Fruit fly (Drosophila melanogaster) whole organism, embryonic: Measurements from ENCODE around the gene CG15547.
A peak's percentile ranks its signal among the peaks of the same experiment; 100 is the strongest.

ENCODE experiments used
- Abd-B ChIP-seq: fragments of 200-800 bp; sonication (Bioruptor generic); optimal IDR thresholded peaks from 2 replicates; lab custom pipeline; 2018; ENCODE audit warnings: missing biosample characterization, mild to moderate bottlenecking, missing genetic modification characterization, moderate library complexity
- CG12219 ChIP-seq: fragments of 200-800 bp; sonication (Bioruptor generic); optimal IDR thresholded peaks from 3 replicates; lab custom pipeline; 2018; ENCODE audit warnings: missing biosample characterization, mild to moderate bottlenecking, missing genetic modification characterization
- CG15073 ChIP-seq: fragments of 200-800 bp; sonication (Bioruptor generic); optimal IDR thresholded peaks from 2 replicates; lab custom pipeline; 2016; ENCODE audit warnings: missing biosample characterization, missing genetic modification characterization
- CG1529 ChIP-seq: fragments of 200-800 bp; sonication (Bioruptor generic); optimal IDR thresholded peaks from 3 replicates; lab custom pipeline; 2018; ENCODE audit warnings: missing biosample characterization, missing genetic modification characterization
- CG1603 ChIP-seq: fragments of 200-800 bp; sonication (Bioruptor generic); optimal IDR thresholded peaks from 2 replicates; lab custom pipeline; 2019; ENCODE audit warnings: missing biosample characterization, mild to moderate bottlenecking, missing genetic modification characterization, moderate library complexity
- CG1647 ChIP-seq: fragments of 200-800 bp; sonication (Bioruptor generic); optimal IDR thresholded peaks from 3 replicates; lab custom pipeline; 2016; ENCODE audit warnings: missing biosample characterization, missing genetic modification characterization
- CG17186 ChIP-seq: fragments of 200-800 bp; sonication (Bioruptor generic); optimal IDR thresholded peaks from 3 replicates; lab custom pipeline; 2017; ENCODE audit warnings: missing biosample characterization, missing genetic modification reagents, missing genetic modification characterization
- CG17385 ChIP-seq: fragments of 200-800 bp; sonication (Bioruptor generic); optimal IDR thresholded peaks from 3 replicates; lab custom pipeline; 2018; ENCODE audit warnings: missing biosample characterization, mild to moderate bottlenecking, missing genetic modification characterization
- CG17802 ChIP-seq: fragments of 200-800 bp; sonication (Bioruptor generic); optimal IDR thresholded peaks from 2 replicates; lab custom pipeline; 2018; ENCODE audit warnings: missing biosample characterization, mild to moderate bottlenecking, missing genetic modification characterization, moderate library complexity
- CG18011 ChIP-seq: fragments of 200-800 bp; sonication (Bioruptor generic); optimal IDR thresholded peaks from 2 replicates; lab custom pipeline; 2017; ENCODE audit warnings: missing biosample characterization, missing genetic modification characterization, mild to moderate bottlenecking, moderate library complexity, missing genotype
- CG2129 ChIP-seq: fragments of 200-800 bp; sonication (Bioruptor generic); IDR thresholded peaks from 2 replicates; pipeline ENCODE4 v1.3.6; 2022; ENCODE audit warnings: missing biosample characterization, missing genetic modification characterization; ENCODE audit not compliant: partially characterized antibody
- CG30020 ChIP-seq: fragments of 200-800 bp; optimal IDR thresholded peaks from 2 replicates; lab custom pipeline; 2019; ENCODE audit warnings: missing biosample characterization, mild to moderate bottlenecking, missing genetic modification characterization, moderate library complexity
- CG6791 ChIP-seq: fragments of 200-800 bp; sonication (Bioruptor generic); IDR thresholded peaks from 3 replicates; pipeline ENCODE4 v1.3.6; 2022; ENCODE audit warnings: missing biosample characterization, missing genetic modification characterization; ENCODE audit not compliant: partially characterized antibody
- CG6854 ChIP-seq: fragments of 200-800 bp; sonication (Bioruptor generic); optimal IDR thresholded peaks from 3 replicates; lab custom pipeline; 2017; ENCODE audit warnings: missing biosample characterization, mild to moderate bottlenecking, missing genetic modification characterization
- CG7372 ChIP-seq: fragments of 200-800 bp; sonication (Bioruptor generic); IDR thresholded peaks from 2 replicates; pipeline ENCODE4 v1.3.6; 2022; ENCODE audit warnings: missing biosample characterization, missing genetic modification characterization
- CG8290 ChIP-seq, 3 experiments: fragments of 200-800 bp; sonication (Bioruptor generic); optimal IDR thresholded peaks; 2 replicates each; lab custom pipeline; 2016 to 2019; ENCODE audit warnings: missing biosample characterization in 3 of 3, missing genetic modification characterization in 3 of 3, mild to moderate bottlenecking in 2 of 3, moderate library complexity in 1 of 3
- Camta ChIP-seq: fragments of 200-800 bp; sonication (Bioruptor generic); optimal IDR thresholded peaks from 2 replicates; lab custom pipeline; 2016; ENCODE audit warnings: missing biosample characterization, missing genetic modification characterization
- Gsc ChIP-seq: fragments of 200-800 bp; sonication (Bioruptor generic); IDR thresholded peaks from 2 replicates; pipeline ENCODE4 v1.3.6; 2022; ENCODE audit warnings: missing biosample characterization, missing genetic modification characterization
- Hr3 ChIP-seq: fragments of 200-800 bp; sonication (Bioruptor generic); optimal IDR thresholded peaks from 3 replicates; lab custom pipeline; 2016; ENCODE audit warnings: missing biosample characterization, missing genetic modification characterization
- NC2α ChIP-seq: fragments of 200-800 bp; sonication (Bioruptor generic); optimal IDR thresholded peaks from 2 replicates; lab custom pipeline; 2016; ENCODE audit warnings: missing biosample characterization, missing genetic modification characterization
- Ravus ChIP-seq: fragments of 200-800 bp; sonication (Bioruptor generic); IDR thresholded peaks from 2 replicates; pipeline ENCODE4 v1.3.6; 2022; ENCODE audit warnings: missing biosample characterization, missing genetic modification characterization
- Side ChIP-seq: fragments of 200-800 bp; sonication (Bioruptor generic); optimal IDR thresholded peaks from 2 replicates; lab custom pipeline; 2016; ENCODE audit warnings: missing biosample characterization, missing genetic modification characterization
- Xbp1 ChIP-seq: fragments of 200-800 bp; sonication (Bioruptor generic); optimal IDR thresholded peaks from 3 replicates; lab custom pipeline; 2016; ENCODE audit warnings: missing biosample characterization, mild to moderate bottlenecking, missing genetic modification characterization
- br ChIP-seq: fragments of >200 bp; optimal IDR thresholded peaks from 2 replicates; lab custom pipeline; 2017
- da ChIP-seq: fragments of 200-800 bp; sonication (Bioruptor generic); optimal IDR thresholded peaks from 2 replicates; lab custom pipeline; 2016; ENCODE audit warnings: missing biosample characterization, missing genetic modification characterization
- dan ChIP-seq: fragments of 200-800 bp; sonication (Bioruptor generic); IDR thresholded peaks from 2 replicates; pipeline ENCODE4 v1.3.6; 2022; ENCODE audit warnings: missing biosample characterization, missing genetic modification characterization
- dmrt99B ChIP-seq: fragments of 200-800 bp; sonication (Bioruptor generic); optimal IDR thresholded peaks from 2 replicates; lab custom pipeline; 2018; ENCODE audit warnings: missing biosample characterization, mild to moderate bottlenecking, missing genetic modification characterization, moderate library complexity
- ems ChIP-seq: fragments of 200-800 bp; sonication (Bioruptor generic); optimal IDR thresholded peaks from 3 replicates; lab custom pipeline; 2016; ENCODE audit warnings: missing biosample characterization, missing genetic modification characterization
- gcm ChIP-seq: fragments of 200-800 bp; sonication (Bioruptor generic); optimal IDR thresholded peaks from 2 replicates; lab custom pipeline; 2019; ENCODE audit warnings: missing biosample characterization, mild to moderate bottlenecking, missing genetic modification characterization, moderate library complexity
- lab ChIP-seq: fragments of 200-800 bp; sonication (Bioruptor generic); optimal IDR thresholded peaks from 3 replicates; lab custom pipeline; 2017; ENCODE audit warnings: missing biosample characterization, missing genetic modification characterization, mild to moderate bottlenecking, moderate library complexity, missing genetic modification reagents
- luna ChIP-seq: fragments of 200-800 bp; sonication (Bioruptor generic); optimal IDR thresholded peaks from 2 replicates; lab custom pipeline; 2016; ENCODE audit warnings: missing biosample characterization, missing genetic modification characterization
- nmo ChIP-seq: fragments of 200-800 bp; sonication (Bioruptor generic); optimal IDR thresholded peaks from 2 replicates; lab custom pipeline; 2018; ENCODE audit warnings: missing biosample characterization, mild to moderate bottlenecking, missing genetic modification characterization, moderate library complexity
- pb ChIP-seq: fragments of 200-800 bp; sonication (Bioruptor generic); optimal IDR thresholded peaks from 3 replicates; lab custom pipeline; 2016; ENCODE audit warnings: missing biosample characterization, missing genetic modification characterization
- pum ChIP-seq: fragments of 200-800 bp; sonication (Bioruptor generic); optimal IDR thresholded peaks from 2 replicates; lab custom pipeline; 2016; ENCODE audit warnings: missing biosample characterization, missing genetic modification characterization
- rib ChIP-seq: fragments of 200-800 bp; sonication (Bioruptor generic); IDR thresholded peaks from 2 replicates; pipeline ENCODE4 v1.3.6; 2022; ENCODE audit warnings: missing biosample characterization, missing genetic modification characterization
- row ChIP-seq: fragments of 200-800 bp; sonication (Bioruptor generic); IDR thresholded peaks from 3 replicates; pipeline ENCODE4 v1.3.6; 2022; ENCODE audit warnings: missing biosample characterization, missing genetic modification characterization
- sqz ChIP-seq: fragments of 200-800 bp; sonication (Bioruptor generic); optimal IDR thresholded peaks from 3 replicates; lab custom pipeline; 2018; ENCODE audit warnings: missing biosample characterization, mild to moderate bottlenecking, missing genetic modification characterization
- tgo ChIP-seq: fragments of 200-800 bp; sonication (Bioruptor generic); IDR thresholded peaks from 3 replicates; pipeline ENCODE4 v1.3.6; 2022; ENCODE audit warnings: missing biosample characterization, missing genetic modification characterization

CG15547 gene

dm6 chr3R:30888550-30889259 lies 5.4 kb upstream of the CG15547 start, which contains the start of gene Sap-r (continued):
- TF ChIP-seq CG1603 (tag; lab: Kevin White, UChicago) (peak; percentile 85), rib (GFP tag; lab: Robert Waterston, UW) (no peak), gcm (GFP tag; lab: Kevin White, UChicago) (no peak), CG6791 (GFP tag; lab: Robert Waterston, UW) (peak; percentile 78), CG17385 (GFP tag; lab: Kevin White, UChicago) (no peak), dmrt99B (tag; lab: Kevin White, UChicago) (no peak), pum (GFP tag; lab: Kevin White, UChicago) (no peak), CG6854 (no peak), CG17802 (tag; lab: Kevin White, UChicago) (no peak), sqz (GFP tag; lab: Kevin White, UChicago) (peak; percentile 81), nmo (GFP tag; lab: Kevin White, UChicago) (peak; percentile 65), CG8290 (GFP tag; optimal IDR thresholded peaks at IDR 0.05; lab: Kevin White, UChicago) (peak; percentile 44), CG8290 (tag; optimal IDR thresholded peaks at IDR 0.05; lab: Kevin White, UChicago) (peak in 1 of 2 experiments; percentile 84), Camta (GFP tag; lab: Kevin White, UChicago) (no peak), CG2129 (GFP tag; lab: Robert Waterston, UW) (0 out of 2 replicates have a peak, but pooled peaks have one; percentile 28), CG18011 (no peak), Xbp1 (GFP tag; lab: Kevin White, UChicago) (peak; percentile 29), row (GFP tag; lab: Robert Waterston, UW) (peak; percentile 31; the same call in 1 of the 3 replicates), CG15073 (GFP tag; lab: Kevin White, UChicago) (no peak), CG1529 (GFP tag; lab: Kevin White, UChicago) (no peak), Ravus (GFP tag; lab: Robert Waterston, UW) (no peak), Gsc (GFP tag; lab: Robert Waterston, UW) (no peak), CG30020 (no peak), dan (GFP tag; lab: Robert Waterston, UW) (no peak), NC2α (no peak), br (no peak), tgo (GFP tag; lab: Robert Waterston, UW) (no peak), Hr3 (GFP tag; lab: Kevin White, UChicago) (no peak), CG7372 (GFP tag; lab: Robert Waterston, UW) (no peak), Abd-B (GFP tag; lab: Kevin White, UChicago) (peak; percentile 87), CG17186 (no peak), CG1647 (no peak), luna (GFP tag; lab: Kevin White, UChicago) (no peak), da (GFP tag; lab: Kevin White, UChicago) (no peak), lab (GFP tag; lab: Kevin White, UChicago) (peak; percentile 35), pb (GFP tag; lab: Kevin White, UChicago) (no peak), Side (GFP tag; lab: Kevin White, UChicago) (no peak), CG12219 (no peak), ems (peak; percentile 11)
